Worm (Caenorhabditis elegans) whole organism, L1 larva: ENCODE measurements around the gene H14A12.3.

Source experiments
- C16A3.4 ChIP-seq: fragments of 150-350 bp; optimal IDR thresholded peaks from 2 replicates; lab custom pipeline; 2014; ENCODE audit warnings: missing biosample characterization, missing genetic modification characterization
- alr-1 ChIP-seq: fragments of 200-800 bp; sonication (Bioruptor generic); optimal IDR thresholded peaks from 2 replicates; lab custom pipeline; 2018; ENCODE audit warnings: borderline replicate concordance, mild to moderate bottlenecking, missing genetic modification characterization, missing compliant biosample characterization
- dsc-1 ChIP-seq: sonication (generic microtip); optimal IDR thresholded peaks from 2 replicates; lab custom pipeline; 2016; ENCODE audit warnings: mild to moderate bottlenecking, missing genetic modification characterization, missing compliant biosample characterization
- egl-27 ChIP-seq, 2 experiments: fragments of 150-350 bp in 1 of 2; sonication (generic microtip); optimal IDR thresholded peaks; 3 replicates each; lab custom pipeline; 2017 to 2018; ENCODE audit warnings: missing biosample characterization in 2 of 2, missing genetic modification characterization in 2 of 2, missing genetic modification reagents in 2 of 2
- elt-3 ChIP-seq, 6 experiments: fragments of 150-350 bp in 1 of 6; sonication (generic microtip); optimal IDR thresholded peaks; 2 replicates each; lab custom pipeline; 2017 to 2018; ENCODE audit warnings: missing biosample characterization in 6 of 6, missing genetic modification characterization in 6 of 6, inconsistent platforms in 1 of 6
- mdl-1 ChIP-seq, 2 experiments: fragments of 150-350 bp; optimal IDR thresholded peaks; 2 replicates each; lab custom pipeline; 2014 to 2017; ENCODE audit warnings: missing biosample characterization in 2 of 2, missing genetic modification characterization in 2 of 2, inconsistent platforms in 1 of 2
- nhr-11 ChIP-seq: fragments of 150-350 bp; optimal IDR thresholded peaks from 2 replicates; lab custom pipeline; 2014; ENCODE audit warnings: missing biosample characterization, missing genetic modification characterization
- nhr-237 ChIP-seq: fragments of 150-350 bp; optimal IDR thresholded peaks from 2 replicates; lab custom pipeline; 2014; ENCODE audit warnings: missing biosample characterization, missing genetic modification characterization
- nhr-47 ChIP-seq: sonication (generic microtip); optimal IDR thresholded peaks from 2 replicates; lab custom pipeline; 2016; ENCODE audit warnings: mild to moderate bottlenecking, missing genetic modification characterization, moderate library complexity, missing compliant biosample characterization
- pag-3 ChIP-seq: sonication (generic microtip); optimal IDR thresholded peaks from 2 replicates; lab custom pipeline; 2017; ENCODE audit warnings: missing genetic modification characterization, mild to moderate bottlenecking, missing compliant biosample characterization, antibody characterized with exemption, borderline replicate concordance; ENCODE audit not compliant: insufficient read depth
- sox-4 ChIP-seq: sonication (generic microtip); optimal IDR thresholded peaks from 2 replicates; lab custom pipeline; 2016; ENCODE audit warnings: missing genetic modification characterization, missing compliant biosample characterization
- sptf-1 ChIP-seq: fragments of 150-350 bp; optimal IDR thresholded peaks from 2 replicates; lab custom pipeline; 2014; ENCODE audit warnings: missing biosample characterization, missing genetic modification characterization
- tbx-2 ChIP-seq: sonication (generic microtip); optimal IDR thresholded peaks from 2 replicates; lab custom pipeline; 2016; ENCODE audit warnings: missing genetic modification characterization, missing compliant biosample characterization
- tlp-1 ChIP-seq: fragments of 150-350 bp; optimal IDR thresholded peaks from 2 replicates; lab custom pipeline; 2014; ENCODE audit warnings: missing biosample characterization, missing genetic modification characterization

DNA sequence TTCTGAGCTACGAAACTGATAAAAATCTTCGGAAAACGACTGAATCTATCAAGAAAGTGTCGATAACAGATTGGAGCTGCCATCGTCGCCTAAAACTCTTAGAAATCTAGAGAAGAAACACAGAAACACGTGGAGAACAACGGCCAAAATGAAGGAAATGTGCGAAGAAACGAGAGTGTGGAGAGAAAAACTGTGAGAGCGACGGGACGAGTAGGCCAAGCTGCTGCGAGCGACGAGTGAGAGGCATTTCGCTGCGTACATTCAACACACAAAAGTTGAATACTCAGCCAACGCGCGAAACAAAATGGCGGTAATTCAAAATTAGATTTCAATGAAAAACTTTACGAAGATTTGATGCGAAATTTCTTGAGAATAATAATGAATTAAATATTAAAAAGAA lies 34.7 kb downstream of the H14A12.3 start:
- TF ChIP-seq tlp-1 (tag; lab: Kevin White, UChicago): no peak
- TF ChIP-seq nhr-11 (tag; lab: Kevin White, UChicago): peak; percentile 63
- no peak for TF ChIP-seq sox-4 (tag; lab: Kevin White, UChicago)
- TF ChIP-seq mdl-1 (tag; optimal IDR thresholded peaks at IDR 0.05; lab: Kevin White, UChicago): peak in 1 of 2 experiments; percentile 93
- TF ChIP-seq nhr-47 (tag; lab: Kevin White, UChicago): peak; percentile 86
- peak; percentile 82 for TF ChIP-seq tbx-2 (tag; lab: Kevin White, UChicago)
- TF ChIP-seq dsc-1 (tag; lab: Kevin White, UChicago): peak; percentile 77
- no peak for TF ChIP-seq alr-1
- no peak for TF ChIP-seq egl-27 (tag; optimal IDR thresholded peaks at IDR 0.05; lab: Kevin White, UChicago)
- TF ChIP-seq nhr-237 (tag; lab: Kevin White, UChicago): peak; percentile 48
- no peak for TF ChIP-seq sptf-1 (tag; lab: Kevin White, UChicago)
- TF ChIP-seq elt-3 (tag; optimal IDR thresholded peaks at IDR 0.05; lab: Kevin White, UChicago): peak in 3 of 6 experiments; percentile 53 to 63 (median 56)
- TF ChIP-seq pag-3 (tag; lab: Kevin White, UChicago): peak; percentile 3
- TF ChIP-seq C16A3.4 (tag; lab: Kevin White, UChicago): peak; percentile 85
